Worm (Caenorhabditis elegans): ENCODE data around the gene cwc-15.

- TF ChIP-seq ceh-82 (tag; optimal IDR thresholded peaks at IDR 0.05) (no peak), lin-39 (tag; optimal IDR thresholded peaks at IDR 0.05) (no peak), skn-1 (tag; optimal IDR thresholded peaks at IDR 0.05) (no peak), vab-7 (GFP tag; IDR thresholded peaks at IDR 0.05) (no peak), ces-1 (GFP tag; optimal IDR thresholded peaks at IDR 0.05) (no peak), pqm-1 (tag; optimal IDR thresholded peaks at IDR 0.05) (no peak), lin-13 (GFP tag; optimal IDR thresholded peaks at IDR 0.05) (no peak), ztf-7 (tag; optimal IDR thresholded peaks at IDR 0.05) (no peak), zag-1 (tag; optimal IDR thresholded peaks at IDR 0.05) (no peak), Y105C5A.15 (GFP tag; IDR thresholded peaks at IDR 0.05) (no peak), hlh-11 (tag; optimal IDR thresholded peaks at IDR 0.05) (no peak), fos-1 (tag; optimal IDR thresholded peaks at IDR 0.05) (no peak), daf-12 (tag; optimal IDR thresholded peaks at IDR 0.05) (no peak)
Measured at ce11 chrV:16053373-16053772, 30.2 kb downstream of the cwc-15 start, which contains the start of gene F14H3.3.
